Fruit fly (Drosophila melanogaster) whole organism: ENCODE results near the gene dpr18.

Experiments
- CG8478 ChIP-seq: fragments of >200 bp; optimal IDR thresholded peaks from 2 replicates; lab custom pipeline; 2018; ENCODE audit warnings: inconsistent platforms
- Dll ChIP-seq: fragments of >200 bp; optimal IDR thresholded peaks from 2 replicates; lab custom pipeline; 2017
- EcR ChIP-seq, 2 experiments: fragments of >200 bp; optimal IDR thresholded peaks; 2 replicates each; lab custom pipeline; 2017; ENCODE audit warnings: missing biosample characterization in 2 of 2, missing genetic modification characterization in 2 of 2, missing genetic modification reagents in 2 of 2
- pan ChIP-seq: fragments of >200 bp; optimal IDR thresholded peaks from 2 replicates; lab custom pipeline; 2017
- psq ChIP-seq: fragments of >200 bp; optimal IDR thresholded peaks from 2 replicates; lab custom pipeline; 2017

DNA sequence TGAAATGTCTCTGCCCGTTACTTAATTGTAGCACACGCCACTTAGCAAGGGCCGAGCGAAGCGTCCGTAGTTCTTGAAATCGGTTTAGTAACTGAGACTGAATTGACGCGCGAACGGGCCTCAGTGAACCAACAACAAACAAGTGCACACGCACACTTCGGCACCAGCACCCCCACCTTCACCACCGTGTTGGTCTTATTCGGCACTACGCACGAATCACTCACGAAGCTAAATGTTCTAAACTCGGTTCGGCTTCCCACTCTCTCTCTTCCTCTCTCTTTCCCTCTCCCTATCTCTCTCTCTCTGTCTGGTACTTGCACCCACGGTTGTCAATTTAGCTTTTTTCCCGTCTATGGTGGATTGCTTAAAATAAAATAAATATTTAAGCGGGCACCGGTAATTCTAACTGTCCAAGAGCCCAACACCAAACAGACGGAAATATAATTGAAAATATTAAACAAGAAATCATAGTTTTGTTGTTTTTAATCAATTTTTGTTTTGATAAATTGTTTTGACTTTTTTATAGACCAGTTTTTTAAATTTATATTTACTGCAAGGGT lies 28.0 kb downstream of the dpr18 start, which contains the start of gene Tob:
- TF ChIP-seq psq (lab: Kevin White, UChicago) (no peak), CG8478 (lab: Kevin White, UChicago) (no peak), Dll (no peak), pan (lab: Kevin White, UChicago) (no peak), EcR (GFP tag; optimal IDR thresholded peaks at IDR 0.05; lab: Kevin White, UChicago) (no peak)
